Worm (Caenorhabditis elegans): ENCODE results near the gene T09A12.8.
A peak's percentile ranks its signal among the peaks of the same experiment; 100 is the strongest.

Gene T09A12.8

ce11 chrIV:8260848-8261638 is 17.5 kb upstream of the T09A12.8 start, which contains the start of gene vit-6:
Gene vit-6, plus strand, starts transcription at chrIV:8261157.
- TF ChIP-seq mec-3 (tag; optimal IDR thresholded peaks at IDR 0.05; ENCODE audit: borderline replicate concordance) (no peak), pha-2 (tag; optimal IDR thresholded peaks at IDR 0.05) (no peak), elt-2 (tag; optimal IDR thresholded peaks at IDR 0.05) (no peak), syd-9 (tag; optimal IDR thresholded peaks at IDR 0.05) (no peak)

DNA sequence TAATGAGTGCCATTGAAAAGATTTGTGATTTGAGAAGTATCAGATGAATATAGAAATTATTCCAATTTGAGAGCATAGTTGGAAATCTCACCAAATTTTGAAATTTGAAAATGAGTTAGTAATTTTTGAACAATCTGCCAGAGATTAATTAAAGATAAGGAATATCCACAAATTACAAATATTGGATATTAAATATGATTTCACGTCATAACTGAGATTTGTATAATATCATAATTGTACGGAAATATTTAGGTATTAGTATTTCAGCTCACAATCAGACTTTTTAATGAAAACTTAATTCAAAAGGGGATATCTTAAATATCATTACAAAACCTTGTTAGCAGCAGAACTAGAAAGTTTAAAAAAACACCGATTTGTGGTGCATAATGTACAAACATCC is 16.4 kb upstream of the T09A12.8 start, which contains the start of gene K07H8.7:
Gene K07H8.7 (minus strand): TSS at position 101 of the 400 bp plus-strand sequence.
- TF ChIP-seq zip-5 (tag; optimal IDR thresholded peaks at IDR 0.05) (no peak), ceh-30 (tag; optimal IDR thresholded peaks at IDR 0.05) (no peak), ceh-6 (GFP tag; optimal IDR thresholded peaks at IDR 0.05) (no peak), ref-2 (tag; optimal IDR thresholded peaks at IDR 0.05) (no peak), pqm-1 (tag; optimal IDR thresholded peaks at IDR 0.05) (no peak), fkh-10 (GFP tag; optimal IDR thresholded peaks at IDR 0.05) (no peak), hlh-8 (tag; optimal IDR thresholded peaks at IDR 0.05) (no peak), ceh-45 (GFP tag; IDR thresholded peaks at IDR 0.05) (no peak), madf-2 (tag; optimal IDR thresholded peaks at IDR 0.05) (no peak), Y22D7AL.16 (tag; optimal IDR thresholded peaks at IDR 0.05) (no peak)

DNA sequence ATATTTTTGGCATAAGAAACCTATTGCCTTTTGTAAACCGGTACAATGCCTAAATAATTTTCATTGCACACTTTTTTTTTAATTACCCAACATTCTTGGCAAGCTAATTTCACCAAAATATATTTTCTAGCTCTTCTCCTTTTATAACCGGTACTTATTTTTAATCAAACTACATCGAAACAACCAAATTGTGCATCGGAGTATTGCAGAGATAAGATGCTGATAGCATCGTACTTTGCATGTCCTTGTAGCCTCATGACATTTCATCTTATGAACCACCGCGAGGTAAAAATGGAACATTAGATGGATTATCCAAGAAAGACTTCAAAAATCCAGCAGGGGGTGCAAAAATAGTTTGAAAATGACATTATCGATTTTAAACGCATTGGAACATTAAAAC is 11.7 kb upstream of the T09A12.8 start:
- TF ChIP-seq unc-55 (GFP tag; optimal IDR thresholded peaks at IDR 0.05) (no peak), tbx-2 (tag; optimal IDR thresholded peaks at IDR 0.05) (no peak), pha-2 (tag; optimal IDR thresholded peaks at IDR 0.05) (no peak), lim-6 (tag; optimal IDR thresholded peaks at IDR 0.05) (no peak), ceh-22 (tag; optimal IDR thresholded peaks at IDR 0.05) (no peak), hlh-8 (tag; optimal IDR thresholded peaks at IDR 0.05) (no peak), pax-1 (tag; optimal IDR thresholded peaks at IDR 0.05) (no peak)

ce11 chrIV:8254193-8254592 is 10.7 kb upstream of the T09A12.8 start:
- no peak for TF ChIP-seq ahr-1 (tag; optimal IDR thresholded peaks at IDR 0.05)
- TF ChIP-seq F13H6.1 (tag; optimal IDR thresholded peaks at IDR 0.05), result no peak
- no peak for TF ChIP-seq unc-42 (tag; optimal IDR thresholded peaks at IDR 0.05)

DNA sequence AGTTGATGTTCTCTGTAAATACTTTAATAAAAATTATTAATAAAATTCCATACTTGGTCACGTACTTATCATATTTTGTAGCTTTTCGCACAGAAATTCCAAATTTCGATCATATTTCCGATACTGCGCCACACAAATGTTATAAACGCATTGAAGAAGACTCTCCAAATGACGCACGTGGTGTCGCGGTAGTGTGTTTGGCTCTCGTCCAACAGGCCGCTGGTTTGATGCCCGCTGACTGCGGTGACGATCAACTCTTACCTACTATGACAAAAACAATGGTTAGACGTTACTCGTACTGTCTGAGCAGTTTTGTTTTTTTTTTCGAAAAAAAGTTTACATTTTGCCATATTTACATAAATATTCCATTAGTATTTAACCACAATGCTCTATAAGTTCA is 9.4 kb upstream of the T09A12.8 start:
- peak; percentile 97 for TF ChIP-seq sox-4 (tag; optimal IDR thresholded peaks at IDR 0.05)
- TF ChIP-seq fkh-10 (GFP tag; optimal IDR thresholded peaks at IDR 0.05), result peak; percentile 47
- TF ChIP-seq che-1 (tag; optimal IDR thresholded peaks at IDR 0.05), result peak; percentile 95
- peak; percentile 89 for TF ChIP-seq ceh-14 (tag; optimal IDR thresholded peaks at IDR 0.05)
- TF ChIP-seq madf-2 (tag; optimal IDR thresholded peaks at IDR 0.05), result peak; percentile 94
- peak; percentile 88 for TF ChIP-seq npax-4 (tag; optimal IDR thresholded peaks at IDR 0.05)
- TF ChIP-seq ceh-2 (tag; optimal IDR thresholded peaks at IDR 0.05), result peak; percentile 90
- peak; percentile 72 for TF ChIP-seq pag-3 (tag; optimal IDR thresholded peaks at IDR 0.05; ENCODE audit: borderline replicate concordance)
- peak; percentile 91 for TF ChIP-seq fax-1 (tag; optimal IDR thresholded peaks at IDR 0.05)
- TF ChIP-seq elt-2 (tag; optimal IDR thresholded peaks at IDR 0.05), result peak; percentile 98
- peak; percentile 94 for TF ChIP-seq ref-2 (tag; optimal IDR thresholded peaks at IDR 0.05)
- peak; percentile 33 for TF ChIP-seq ceh-22 (tag; optimal IDR thresholded peaks at IDR 0.05)
- TF ChIP-seq unc-55 (GFP tag; optimal IDR thresholded peaks at IDR 0.05), result no peak
- peak; percentile 86 for TF ChIP-seq ceh-45 (GFP tag; IDR thresholded peaks at IDR 0.05)
- TF ChIP-seq tbx-7 (tag; optimal IDR thresholded peaks at IDR 0.05), result peak; percentile 60
- peak; percentile 84 for TF ChIP-seq dmd-4 (tag; optimal IDR thresholded peaks at IDR 0.05; ENCODE audit: borderline replicate concordance)
- TF ChIP-seq gmeb-2 (tag; optimal IDR thresholded peaks at IDR 0.05), result peak; percentile 98
- TF ChIP-seq ttx-3 (tag; optimal IDR thresholded peaks at IDR 0.05), result peak; percentile 96
- TF ChIP-seq hlh-15 (tag; optimal IDR thresholded peaks at IDR 0.05), result peak; percentile 92
- peak; percentile 93 for TF ChIP-seq tbx-2 (tag; optimal IDR thresholded peaks at IDR 0.05)
- peak; percentile 84 for TF ChIP-seq K02D7.2 (tag; optimal IDR thresholded peaks at IDR 0.05)
- peak; percentile 43 for TF ChIP-seq ets-4 (tag; optimal IDR thresholded peaks at IDR 0.05)
- peak; percentile 95 for TF ChIP-seq lin-11 (tag; optimal IDR thresholded peaks at IDR 0.05)
- TF ChIP-seq nhr-11 (tag; optimal IDR thresholded peaks at IDR 0.05), result no peak
- peak; percentile 78 for TF ChIP-seq nfya-1 (tag; optimal IDR thresholded peaks at IDR 0.05)
- TF ChIP-seq pros-1 (tag; optimal IDR thresholded peaks at IDR 0.05), result peak; percentile 56
- TF ChIP-seq C38D4.7 (GFP tag; optimal IDR thresholded peaks at IDR 0.05), result peak; percentile 94
- TF ChIP-seq syd-9 (tag; optimal IDR thresholded peaks at IDR 0.05), result peak; percentile 90
- TF ChIP-seq odd-2 (tag; optimal IDR thresholded peaks at IDR 0.05), result peak; percentile 81
- peak; percentile 82 for TF ChIP-seq C08G9.2 (tag; optimal IDR thresholded peaks at IDR 0.05)
